Worm (Caenorhabditis elegans): ENCODE results near the gene E04F6.9.

DNA sequence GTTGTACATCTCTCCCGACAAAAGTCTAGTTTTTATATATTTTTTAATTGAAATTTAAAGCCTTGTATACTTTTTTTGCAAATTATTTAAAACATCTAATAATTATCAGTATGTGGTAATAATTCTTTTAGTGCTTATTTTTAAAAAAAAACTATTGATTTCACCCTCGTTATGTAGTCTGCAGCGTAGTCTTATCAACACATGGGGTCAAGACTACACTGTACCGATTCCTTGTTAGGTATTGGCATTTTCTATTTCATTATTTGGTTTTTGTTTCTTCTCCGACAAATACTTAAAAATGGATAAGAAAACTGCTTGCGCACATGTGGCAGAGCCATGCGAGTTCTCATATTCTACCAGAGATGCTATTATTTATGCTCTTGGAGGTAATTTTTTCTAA, 15.9 kb downstream of the E04F6.9 start, which contains the start of gene maoc-1:
- TF ChIP-seq ztf-4 (tag; optimal IDR thresholded peaks at IDR 0.05) (no peak), unc-62 (GFP tag; optimal IDR thresholded peaks at IDR 0.05) (no peak), R02D3.7 (tag; optimal IDR thresholded peaks at IDR 0.05) (no peak), egl-27 (tag; optimal IDR thresholded peaks at IDR 0.05) (no peak), zag-1 (tag; optimal IDR thresholded peaks at IDR 0.05) (no peak), nhr-10 (tag; optimal IDR thresholded peaks at IDR 0.05) (no peak), nhr-12 (tag; optimal IDR thresholded peaks at IDR 0.05) (no peak)
